Fruit fly (Drosophila melanogaster) S2 (cell line): ENCODE results near the gene Tudor-SN.

Experiments used
- CG8478 ChIP-seq: fragments of >200 bp; optimal IDR thresholded peaks from 2 replicates; lab custom pipeline; 2018
- CTCF ChIP-seq, 2 experiments: fragments of >200 bp; optimal IDR thresholded peaks; 2 replicates each; lab custom pipeline; 2018

DNA sequence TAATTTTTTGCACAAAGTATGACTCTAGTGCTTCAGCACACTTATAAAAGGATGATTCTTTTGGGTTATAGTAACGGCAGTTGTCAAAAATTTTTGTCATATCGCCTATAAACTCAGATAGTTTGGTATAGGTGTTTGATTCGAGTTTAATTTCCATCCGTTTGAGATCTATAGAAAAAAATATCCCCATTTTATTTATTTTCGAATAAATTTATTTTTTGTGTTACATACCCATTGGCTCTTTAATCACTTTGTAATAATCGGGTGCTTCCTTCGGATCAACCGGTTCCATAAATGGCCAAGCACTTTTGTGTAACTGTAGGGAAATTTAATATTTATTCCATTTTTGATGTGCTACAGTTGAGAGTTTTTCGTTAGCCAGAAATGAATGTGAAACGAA is 29.8 kb downstream of the Tudor-SN start:
- no peak for TF ChIP-seq CTCF (optimal IDR thresholded peaks at IDR 0.05; lab: Kevin White, UChicago)
- TF ChIP-seq CG8478 (lab: Kevin White, UChicago): no peak
